Worm (Caenorhabditis elegans): Measurements from ENCODE around the gene vms-1.

ce11 chrIII:8051838-8052237 is 36.5 kb upstream of the vms-1 start:
- TF ChIP-seq elt-1 (tag; optimal IDR thresholded peaks at IDR 0.05) (no peak), skn-1 (tag; optimal IDR thresholded peaks at IDR 0.05) (no peak), nhr-28 (tag; optimal IDR thresholded peaks at IDR 0.05) (no peak), ZK546.5 (tag; optimal IDR thresholded peaks at IDR 0.05) (no peak), unc-62 (GFP tag; optimal IDR thresholded peaks at IDR 0.05) (no peak), aly-2 (tag; optimal IDR thresholded peaks at IDR 0.05) (no peak), mdl-1 (tag; optimal IDR thresholded peaks at IDR 0.05) (no peak), nfya-1 (tag; optimal IDR thresholded peaks at IDR 0.05; ENCODE audit: insufficient read depth) (no peak), pha-4 (tag; optimal IDR thresholded peaks at IDR 0.05) (no peak), lin-15B (tag; optimal IDR thresholded peaks at IDR 0.05) (no peak), nhr-77 (tag; optimal IDR thresholded peaks at IDR 0.05) (no peak), ceh-82 (tag; optimal IDR thresholded peaks at IDR 0.05) (no peak)

All from whole organism, L3 larva.